Worm (Caenorhabditis elegans) whole organism, L4/young adult: ENCODE results near the gene set-1.

Experiments used
- W03F9.2 ChIP-seq: fragments of 150-350 bp; optimal IDR thresholded peaks from 2 replicates; lab custom pipeline; 2014; ENCODE audit warnings: missing biosample characterization, missing genetic modification characterization
- dao-5 ChIP-seq: sonication (generic microtip); optimal IDR thresholded peaks from 2 replicates; lab custom pipeline; 2016; ENCODE audit warnings: missing genotype, missing genetic modification characterization, moderate library complexity, missing compliant biosample characterization
- him-1 ChIP-seq: sonication (generic microtip); optimal IDR thresholded peaks from 2 replicates; lab custom pipeline; 2016; ENCODE audit warnings: missing genotype, missing genetic modification reagents, missing genetic modification characterization, missing compliant biosample characterization

DNA sequence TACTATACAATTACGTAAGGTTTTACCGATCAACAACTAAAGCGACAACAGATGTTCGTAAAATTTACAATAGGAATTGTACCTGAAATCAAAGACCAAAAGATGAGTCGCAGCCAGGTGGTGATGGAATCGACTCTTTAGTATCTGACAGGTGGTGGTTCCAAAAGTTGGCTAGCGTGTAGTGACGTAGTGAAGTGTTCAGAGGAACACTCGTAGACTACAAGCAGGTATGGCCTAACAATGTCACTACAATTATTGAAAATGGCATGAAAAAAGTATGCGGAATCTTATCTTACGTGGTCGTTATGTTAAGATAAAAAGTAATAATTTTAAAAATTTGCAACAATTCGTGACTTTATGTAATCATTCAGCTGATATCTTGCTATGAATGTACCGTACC is 30.7 kb downstream of the set-1 start:
- TF ChIP-seq him-1 (tag; lab: Kevin White, UChicago) (no peak), dao-5 (tag; lab: Kevin White, UChicago) (no peak), W03F9.2 (no peak)
